Worm (Caenorhabditis elegans) whole organism, early embryonic: ENCODE results near the gene Y66D12A.13.

Experiments used
- B0310.2 ChIP-seq: sonication (generic microtip); optimal IDR thresholded peaks from 2 replicates; lab custom pipeline; 2016; ENCODE audit warnings: mild to moderate bottlenecking, missing genetic modification characterization, missing compliant biosample characterization
- F13C5.2 ChIP-seq: sonication (generic microtip); optimal IDR thresholded peaks from 2 replicates; lab custom pipeline; 2017; ENCODE audit warnings: mild to moderate bottlenecking, missing genetic modification characterization, inconsistent platforms, missing compliant biosample characterization
- ama-1 ChIP-seq: fragments of 150-350 bp; optimal IDR thresholded peaks from 2 replicates; lab custom pipeline; 2014
- hnd-1 ChIP-seq: sonication (generic microtip); optimal IDR thresholded peaks from 2 replicates; lab custom pipeline; 2016; ENCODE audit warnings: missing genetic modification characterization, missing compliant biosample characterization
- tra-4 ChIP-seq: sonication (generic microtip); optimal IDR thresholded peaks from 2 replicates; lab custom pipeline; 2017; ENCODE audit warnings: missing genetic modification characterization, missing compliant biosample characterization

DNA sequence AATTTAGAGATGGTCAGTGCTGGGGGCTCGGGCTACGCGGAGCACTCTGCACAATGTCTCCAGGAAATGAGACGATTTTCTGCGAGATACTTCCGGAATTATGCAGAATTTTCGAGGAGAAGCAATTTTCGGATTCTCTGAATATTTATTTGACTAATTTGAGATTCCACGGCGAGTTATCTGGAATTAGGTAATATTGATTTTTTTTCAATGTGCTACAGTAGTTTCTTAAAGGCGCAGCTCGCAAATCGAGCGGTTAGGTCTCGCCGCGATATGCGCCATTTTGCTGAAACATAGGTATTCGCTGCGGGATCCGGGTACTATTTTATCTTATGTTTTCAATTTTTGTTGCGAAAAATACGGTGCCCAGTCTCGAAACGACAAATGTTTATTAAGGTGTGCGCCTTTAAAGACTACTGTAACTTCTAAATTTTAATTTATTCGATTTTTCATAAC lies 13.5 kb upstream of the Y66D12A.13 start, which contains the start of gene nrps-1:
- TF ChIP-seq F13C5.2 (tag; lab: Kevin White, UChicago) (no peak), B0310.2 (no peak), ama-1 (lab: Kevin White, UChicago) (no peak), hnd-1 (tag; lab: Kevin White, UChicago) (no peak), tra-4 (tag; lab: Kevin White, UChicago) (no peak)
